Worm (Caenorhabditis elegans): ENCODE data around the gene ZK180.5.

ce11 chrIV:4481298-4481697 lies 35.7 kb downstream of the ZK180.5 start:
- TF ChIP-seq mab-9 (GFP tag; IDR thresholded peaks at IDR 0.05) = no peak
- TF ChIP-seq snpc-4 (tag; optimal IDR thresholded peaks at IDR 0.05) = no peak
- no peak for TF ChIP-seq F16B12.6 (tag; optimal IDR thresholded peaks at IDR 0.05)
- no peak for TF ChIP-seq skn-1 (tag; optimal IDR thresholded peaks at IDR 0.05)
- no peak for TF ChIP-seq aly-2 (tag; optimal IDR thresholded peaks at IDR 0.05)
- no peak for TF ChIP-seq nhr-85 (tag)
- no peak for TF ChIP-seq egl-27 (tag; optimal IDR thresholded peaks at IDR 0.05)

Data from whole organism, L1 larva.